Worm (Caenorhabditis elegans) whole organism, early embryonic: ENCODE measurements around the gene F07F6.8.

Source experiments
- B0310.2 ChIP-seq: sonication (generic microtip); optimal IDR thresholded peaks from 2 replicates; lab custom pipeline; 2016; ENCODE audit warnings: mild to moderate bottlenecking, missing genetic modification characterization, missing compliant biosample characterization
- F13C5.2 ChIP-seq: sonication (generic microtip); optimal IDR thresholded peaks from 2 replicates; lab custom pipeline; 2017; ENCODE audit warnings: mild to moderate bottlenecking, missing genetic modification characterization, inconsistent platforms, missing compliant biosample characterization
- aly-1 ChIP-seq: sonication (generic microtip); optimal IDR thresholded peaks from 2 replicates; lab custom pipeline; 2016; ENCODE audit warnings: missing genetic modification characterization, missing compliant biosample characterization
- ama-1 ChIP-seq: fragments of 150-350 bp; optimal IDR thresholded peaks from 2 replicates; lab custom pipeline; 2014
- pes-1 ChIP-seq: fragments of 200-800 bp; sonication (Bioruptor generic); IDR thresholded peaks from 2 replicates; pipeline ENCODE4 v1.3.6; 2022; ENCODE audit warnings: missing genetic modification reagents, missing genetic modification characterization, missing compliant biosample characterization
- tbx-11 ChIP-seq: fragments of 200-800 bp; sonication (Bioruptor generic); IDR thresholded peaks from 2 replicates; pipeline ENCODE4 v1.3.6; 2022; ENCODE audit warnings: missing genetic modification characterization, missing compliant biosample characterization
- tbx-37 ChIP-seq: fragments of 200-800 bp; sonication (Bioruptor generic); conservative IDR thresholded peaks from 2 replicates; pipeline ENCODE4 v1.3.6; 2022; ENCODE audit warnings: missing genetic modification reagents, missing genetic modification characterization, missing compliant biosample characterization

- TF ChIP-seq ama-1 (lab: Kevin White, UChicago) (no peak), B0310.2 (tag; lab: Kevin White, UChicago) (no peak), tbx-11 (GFP tag; lab: Robert Waterston, UW) (no peak), F13C5.2 (no peak), tbx-37 (no peak), aly-1 (no peak), pes-1 (GFP tag; lab: Robert Waterston, UW) (no peak)
Observed at ce11 chrII:5453547-5453946, 28.0 kb upstream of the F07F6.8 start, which contains the start of gene dhs-5.
